Worm (Caenorhabditis elegans) whole organism, L4 larva: ENCODE data around the gene F33A8.7.

Experiments
- F10B5.3 ChIP-seq: sonication (generic microtip); optimal IDR thresholded peaks from 2 replicates; lab custom pipeline; 2016; ENCODE audit warnings: mild to moderate bottlenecking, missing genetic modification characterization, missing compliant biosample characterization
- F26F4.8 ChIP-seq: fragments of 200-800 bp; sonication (Bioruptor generic); conservative IDR thresholded peaks from 2 replicates; pipeline ENCODE4 v1.3.6; 2022; ENCODE audit warnings: missing genetic modification characterization, missing compliant biosample characterization
- F37D6.2 ChIP-seq: sonication (generic microtip); optimal IDR thresholded peaks from 2 replicates; lab custom pipeline; 2016; ENCODE audit warnings: mild to moderate bottlenecking, missing genetic modification characterization, missing compliant biosample characterization
- F44E2.7 ChIP-seq: fragments of 200-800 bp; sonication (Bioruptor generic); IDR thresholded peaks from 2 replicates; pipeline ENCODE4 v2.1.2; 2022; ENCODE audit warnings: missing genetic modification characterization, missing compliant biosample characterization
- T26A8.4 ChIP-seq: fragments of 200-800 bp; sonication (Bioruptor generic); IDR thresholded peaks from 2 replicates; pipeline ENCODE4 v1.3.6; 2022; ENCODE audit warnings: missing genetic modification characterization, missing compliant biosample characterization
- ZK546.5 ChIP-seq, 2 experiments: sonication (generic microtip); optimal IDR thresholded peaks; 2 replicates each; lab custom pipeline; 2017; ENCODE audit warnings: missing biosample characterization in 2 of 2, missing genetic modification characterization in 2 of 2
- aha-1 ChIP-seq: fragments of 150-350 bp; peaks from one replicate; lab custom pipeline; 2014; ENCODE audit warnings: missing biosample characterization, missing genetic modification characterization
- ama-1 ChIP-seq: fragments of 150-350 bp; optimal IDR thresholded peaks from 2 replicates; lab custom pipeline; 2014; ENCODE audit warnings: inconsistent platforms, mixed read lengths
- ceh-28 ChIP-seq: fragments of 150-350 bp; optimal IDR thresholded peaks from 2 replicates; lab custom pipeline; 2014; ENCODE audit warnings: missing biosample characterization, missing genetic modification reagents, missing genetic modification characterization
- ceh-44 ChIP-seq: fragments of 200-800 bp; sonication (Bioruptor generic); IDR thresholded peaks from 2 replicates; pipeline ENCODE4 v1.3.6; 2022; ENCODE audit warnings: missing genetic modification reagents, missing genetic modification characterization, missing compliant biosample characterization
- cey-2 ChIP-seq: sonication (generic microtip); optimal IDR thresholded peaks from 3 replicates; lab custom pipeline; 2017; ENCODE audit warnings: missing genetic modification characterization, mild to moderate bottlenecking, missing compliant biosample characterization, antibody characterized with exemption, borderline replicate concordance; ENCODE audit not compliant: insufficient read depth
- ctbp-1 ChIP-seq: fragments of 200-800 bp; sonication (Bioruptor generic); IDR thresholded peaks from 2 replicates; pipeline ENCODE4 v1.3.6; 2022; ENCODE audit warnings: missing genetic modification reagents, missing genetic modification characterization, missing compliant biosample characterization
- daf-19 ChIP-seq: fragments of 200-800 bp; sonication (Bioruptor generic); conservative IDR thresholded peaks from 2 replicates; pipeline ENCODE4 v1.3.6; 2022; ENCODE audit warnings: missing genetic modification characterization, missing compliant biosample characterization
- dmd-6 ChIP-seq: fragments of 200-800 bp; sonication (Bioruptor generic); IDR thresholded peaks from 2 replicates; pipeline ENCODE4 v1.3.6; 2022; ENCODE audit warnings: missing genetic modification reagents, missing genetic modification characterization, missing compliant biosample characterization
- duxl-1 ChIP-seq: sonication (generic microtip); optimal IDR thresholded peaks from 2 replicates; lab custom pipeline; 2016; ENCODE audit warnings: mild to moderate bottlenecking, missing genetic modification characterization, moderate library complexity, missing compliant biosample characterization; ENCODE audit not compliant: poor library complexity
- egl-43 ChIP-seq: fragments of 200-800 bp; sonication (Bioruptor generic); IDR thresholded peaks from 2 replicates; pipeline ENCODE4 v1.3.6; 2022; ENCODE audit warnings: missing genetic modification reagents, missing genetic modification characterization, missing compliant biosample characterization
- hif-1 ChIP-seq, 2 experiments: sonication (generic microtip); optimal IDR thresholded peaks; 2 replicates each; lab custom pipeline; 2016 to 2017; ENCODE audit warnings: missing compliant biosample characterization in 2 of 2, missing genetic modification characterization in 2 of 2, missing genetic modification reagents in 2 of 2, missing genotype in 2 of 2, mild to moderate bottlenecking in 1 of 2
- hlh-11 ChIP-seq: fragments of 200-800 bp; sonication (Bioruptor generic); optimal IDR thresholded peaks from 2 replicates; lab custom pipeline; 2018; ENCODE audit warnings: mild to moderate bottlenecking, missing genetic modification characterization, missing compliant biosample characterization
- jun-1 ChIP-seq: fragments of 150-350 bp; optimal IDR thresholded peaks from 2 replicates; lab custom pipeline; 2014; ENCODE audit warnings: missing biosample characterization, missing genetic modification reagents, missing genetic modification characterization
- lim-7 ChIP-seq: fragments of 200-800 bp; sonication (Bioruptor generic); IDR thresholded peaks from 2 replicates; pipeline ENCODE4 v1.3.6; 2022; ENCODE audit warnings: missing genetic modification characterization, missing compliant biosample characterization
- lin-1 ChIP-seq: fragments of 200-800 bp; sonication (Bioruptor generic); IDR thresholded peaks from 2 replicates; pipeline ENCODE4 v1.3.6; 2022; ENCODE audit warnings: missing genetic modification reagents, missing genetic modification characterization, missing compliant biosample characterization
- lin-38 ChIP-seq: fragments of 200-800 bp; sonication (Bioruptor generic); IDR thresholded peaks from 2 replicates; pipeline ENCODE4 v1.3.6; 2022; ENCODE audit warnings: missing genetic modification reagents, missing genetic modification characterization, missing compliant biosample characterization
- lin-39 ChIP-seq: fragments of 150-350 bp; optimal IDR thresholded peaks from 2 replicates; lab custom pipeline; 2014; ENCODE audit warnings: missing biosample characterization, missing genetic modification reagents, missing genetic modification characterization
- lir-3 ChIP-seq: sonication (generic microtip); optimal IDR thresholded peaks from 2 replicates; lab custom pipeline; 2016; ENCODE audit warnings: mild to moderate bottlenecking, missing genetic modification characterization, missing compliant biosample characterization
- madf-5 ChIP-seq, 2 experiments: fragments of 200-800 bp; sonication (Bioruptor generic); IDR thresholded peaks; 2 replicates each; pipeline ENCODE4 v1.3.6; 2022; ENCODE audit warnings: missing compliant biosample characterization in 2 of 2, missing genetic modification characterization in 2 of 2
- mdt-29 ChIP-seq: fragments of 200-800 bp; sonication (Bioruptor generic); IDR thresholded peaks from 2 replicates; pipeline ENCODE4 v1.3.6; 2022; ENCODE audit warnings: missing genetic modification reagents, missing genetic modification characterization, missing compliant biosample characterization
- mep-1 ChIP-seq: fragments of 150-350 bp; sonication (generic microtip); optimal IDR thresholded peaks from 3 replicates; lab custom pipeline; 2014; ENCODE audit warnings: missing biosample characterization, missing genetic modification characterization
- mes-2 ChIP-seq: sonication (generic microtip); optimal IDR thresholded peaks from 2 replicates; lab custom pipeline; 2016; ENCODE audit warnings: missing genotype, mild to moderate bottlenecking, missing genetic modification characterization, missing compliant biosample characterization; ENCODE audit not compliant: poor library complexity, severe bottlenecking
- mxl-2 ChIP-seq: fragments of 200-800 bp; sonication (Bioruptor generic); conservative IDR thresholded peaks from 2 replicates; pipeline ENCODE4 v1.3.6; 2022; ENCODE audit warnings: missing genetic modification reagents, missing genetic modification characterization, missing compliant biosample characterization
- mxl-3 ChIP-seq: fragments of 200-800 bp; sonication (Bioruptor generic); optimal IDR thresholded peaks from 2 replicates; lab custom pipeline; 2018; ENCODE audit warnings: mild to moderate bottlenecking, missing genetic modification characterization, missing compliant biosample characterization
- nhr-11 ChIP-seq: fragments of 150-350 bp; optimal IDR thresholded peaks from 2 replicates; lab custom pipeline; 2014; ENCODE audit warnings: missing biosample characterization, missing genetic modification characterization
- nhr-28 ChIP-seq: fragments of 150-350 bp; optimal IDR thresholded peaks from 2 replicates; lab custom pipeline; 2014; ENCODE audit warnings: missing biosample characterization, missing genetic modification characterization
- nhr-42 ChIP-seq: fragments of 200-800 bp; sonication (Bioruptor generic); IDR thresholded peaks from 2 replicates; pipeline ENCODE4 v1.3.6; 2022; ENCODE audit warnings: missing genetic modification characterization, missing compliant biosample characterization
- pha-4 ChIP-seq, 2 experiments: fragments of 150-350 bp in 1 of 2; fragments of 200-800 bp in 1 of 2; sonication (Bioruptor generic) in 1 of 2; IDR thresholded peaks in 1 of 2; optimal IDR thresholded peaks in 1 of 2; 2 replicates each; pipeline versions ENCODE4 v1.3.6 to Lab custom; 2014 to 2022; ENCODE audit warnings: missing genetic modification characterization in 2 of 2, missing genetic modification reagents in 2 of 2, missing biosample characterization in 1 of 2, missing compliant biosample characterization in 1 of 2
- php-3 ChIP-seq: fragments of 200-800 bp; sonication (Bioruptor generic); IDR thresholded peaks from 2 replicates; pipeline ENCODE4 v1.3.6; 2022; ENCODE audit warnings: missing genetic modification reagents, missing genetic modification characterization, missing compliant biosample characterization
- pqm-1 ChIP-seq: sonication (generic microtip); optimal IDR thresholded peaks from 2 replicates; lab custom pipeline; 2017; ENCODE audit warnings: missing biosample characterization, missing genetic modification characterization
- saeg-2 ChIP-seq: fragments of 200-800 bp; sonication (Bioruptor generic); IDR thresholded peaks from 2 replicates; pipeline ENCODE4 v1.3.6; 2022; ENCODE audit warnings: missing genetic modification reagents, missing genetic modification characterization, missing compliant biosample characterization
- set-16 ChIP-seq: fragments of 200-800 bp; sonication (Bioruptor generic); IDR thresholded peaks from 2 replicates; pipeline ENCODE4 v1.3.6; 2022; ENCODE audit warnings: missing genetic modification reagents, missing genetic modification characterization, missing compliant biosample characterization
- snpc-4 ChIP-seq: fragments of 150-350 bp; optimal IDR thresholded peaks from 2 replicates; lab custom pipeline; 2014; ENCODE audit warnings: missing biosample characterization, missing genetic modification characterization
- spr-1 ChIP-seq: sonication (generic microtip); optimal IDR thresholded peaks from 2 replicates; lab custom pipeline; 2016; ENCODE audit warnings: mild to moderate bottlenecking, missing genetic modification characterization, missing compliant biosample characterization
- spr-3 ChIP-seq: fragments of 200-800 bp; sonication (Bioruptor generic); optimal IDR thresholded peaks from 2 replicates; lab custom pipeline; 2018; ENCODE audit warnings: mild to moderate bottlenecking, missing genetic modification characterization, missing compliant biosample characterization
- unc-62 ChIP-seq, 3 experiments: fragments of 150-350 bp in 1 of 3; sonication (generic microtip); optimal IDR thresholded peaks in 2 of 3; peaks in 1 of 3; 1 replicate in 1 of 3; 2 replicates in 2 of 3; lab custom pipeline; 2014 to 2017; ENCODE audit warnings: missing biosample characterization in 3 of 3, missing genetic modification characterization in 3 of 3, missing genetic modification reagents in 3 of 3, missing genotype in 1 of 3
- zfp-2 ChIP-seq: sonication (generic microtip); optimal IDR thresholded peaks from 2 replicates; lab custom pipeline; 2016; ENCODE audit warnings: mild to moderate bottlenecking, missing genetic modification characterization, missing compliant biosample characterization
- zip-2 ChIP-seq: fragments of 150-350 bp; optimal IDR thresholded peaks from 2 replicates; lab custom pipeline; 2014; ENCODE audit warnings: missing biosample characterization, missing genetic modification characterization
- ztf-11 ChIP-seq: fragments of 150-350 bp; optimal IDR thresholded peaks from 2 replicates; lab custom pipeline; 2014; ENCODE audit warnings: missing biosample characterization, missing genetic modification characterization
- ztf-7 ChIP-seq: fragments of 150-350 bp; optimal IDR thresholded peaks from 2 replicates; lab custom pipeline; 2014; ENCODE audit warnings: missing biosample characterization, missing genetic modification characterization

Gene F33A8.7

ce11 chrII:11015734-11016133 is 9.7 kb downstream of the F33A8.7 start:
- peak; percentile 30 for TF ChIP-seq F10B5.3 (tag; lab: Kevin White, UChicago)
- peak; percentile 59 for TF ChIP-seq spr-1 (tag; lab: Kevin White, UChicago)
- 0 out of 2 replicates have a peak, but pooled peaks have one; percentile 24 for TF ChIP-seq mxl-2 (GFP tag; lab: Robert Waterston, UW)
- TF ChIP-seq mep-1 (tag; lab: Kevin White, UChicago): no peak
- 0 out of 2 replicates have a peak, but pooled peaks have one; percentile 12 for TF ChIP-seq ctbp-1 (GFP tag; lab: Robert Waterston, UW)
- 0 out of 2 replicates have a peak, but pooled peaks have one; percentile 22 for TF ChIP-seq T26A8.4 (GFP tag; lab: Robert Waterston, UW)
- 0 out of 2 replicates have a peak, but pooled peaks have one; percentile 25 for TF ChIP-seq lim-7
- TF ChIP-seq set-16: peak; percentile 99
- peak; percentile 47 for TF ChIP-seq aha-1
- TF ChIP-seq lir-3 (tag; lab: Kevin White, UChicago): no peak
- TF ChIP-seq hif-1 (tag; optimal IDR thresholded peaks at IDR 0.05; lab: Kevin White, UChicago): no peak
- TF ChIP-seq pha-4 (GFP tag; IDR thresholded peaks at IDR 0.05; lab: Robert Waterston, UW): peak; percentile 84; the same call in 1 of the 2 replicates
- TF ChIP-seq pha-4 (tag; optimal IDR thresholded peaks at IDR 0.05; lab: Kevin White, UChicago): no peak
- TF ChIP-seq hlh-11 (tag; lab: Kevin White, UChicago): peak; percentile 10
- peak; percentile 57; the same call in 1 of the 2 replicates for TF ChIP-seq egl-43 (GFP tag; lab: Robert Waterston, UW)
- peak in 1 of 2 experiments; percentile 96; a peak in 2 of 4 replicates for TF ChIP-seq madf-5 (GFP tag; IDR thresholded peaks at IDR 0.05; lab: Robert Waterston, UW)
- no peak for TF ChIP-seq spr-3
- TF ChIP-seq lin-1 (GFP tag; lab: Robert Waterston, UW): no peak

- TF ChIP-seq ztf-7: no peak
- TF ChIP-seq daf-19 (GFP tag; lab: Robert Waterston, UW): no peak
- no peak for TF ChIP-seq nhr-11 (tag; lab: Kevin White, UChicago)
- TF ChIP-seq F26F4.8 (GFP tag; lab: Robert Waterston, UW): no peak
- no peak for TF ChIP-seq ceh-28 (tag; lab: Kevin White, UChicago)
- TF ChIP-seq duxl-1 (tag; lab: Kevin White, UChicago): no peak
- no peak for TF ChIP-seq jun-1
- TF ChIP-seq cey-2: no peak
- TF ChIP-seq spr-3: no peak
- no peak for TF ChIP-seq lir-3 (tag; lab: Kevin White, UChicago)
- no peak for TF ChIP-seq ceh-44 (GFP tag; lab: Robert Waterston, UW)
- TF ChIP-seq mes-2 (tag; lab: Kevin White, UChicago): peak; percentile 16
- TF ChIP-seq dmd-6 (GFP tag; lab: Robert Waterston, UW): no peak
- TF ChIP-seq lin-39: no peak
- TF ChIP-seq pqm-1 (tag; lab: Kevin White, UChicago): no peak
- peak in 1 of 2 experiments; percentile 54 for TF ChIP-seq unc-62 (GFP tag; optimal IDR thresholded peaks at IDR 0.05 in 1 of 2; lab: Kevin White, UChicago)
- TF ChIP-seq unc-62 (tag; optimal IDR thresholded peaks at IDR 0.05; lab: Kevin White, UChicago): no peak
- no peak for TF ChIP-seq ztf-11
- no peak for TF ChIP-seq snpc-4 (tag; lab: Kevin White, UChicago)
- TF ChIP-seq hlh-11 (tag; lab: Kevin White, UChicago): peak; percentile 24
- no peak for TF ChIP-seq ZK546.5 (tag; optimal IDR thresholded peaks at IDR 0.05; lab: Kevin White, UChicago)
- peak; percentile 12 for TF ChIP-seq nhr-28 (tag; lab: Kevin White, UChicago)
- no peak for TF ChIP-seq lin-38 (GFP tag; lab: Robert Waterston, UW)
- TF ChIP-seq zfp-2: no peak
- no peak for TF ChIP-seq F44E2.7 (GFP tag; lab: Robert Waterston, UW)
- no peak for TF ChIP-seq mdt-29 (GFP tag; lab: Robert Waterston, UW)
- peak; percentile 77 for TF ChIP-seq ama-1 (lab: Kevin White, UChicago)
- TF ChIP-seq saeg-2 (GFP tag; lab: Robert Waterston, UW): no peak
- TF ChIP-seq php-3 (GFP tag; lab: Robert Waterston, UW): no peak
- no peak for TF ChIP-seq zip-2
- no peak for TF ChIP-seq F37D6.2 (tag; lab: Kevin White, UChicago)
- TF ChIP-seq nhr-42 (GFP tag; lab: Robert Waterston, UW): no peak
- TF ChIP-seq mxl-3 (GFP tag; lab: Kevin White, UChicago): peak; percentile 22
These were observed 10.3 kb downstream of the F33A8.7 start for ce11 chrII:11015210-11015609.
